Worm (Caenorhabditis elegans): ENCODE results near the gene nhr-129.

DNA sequence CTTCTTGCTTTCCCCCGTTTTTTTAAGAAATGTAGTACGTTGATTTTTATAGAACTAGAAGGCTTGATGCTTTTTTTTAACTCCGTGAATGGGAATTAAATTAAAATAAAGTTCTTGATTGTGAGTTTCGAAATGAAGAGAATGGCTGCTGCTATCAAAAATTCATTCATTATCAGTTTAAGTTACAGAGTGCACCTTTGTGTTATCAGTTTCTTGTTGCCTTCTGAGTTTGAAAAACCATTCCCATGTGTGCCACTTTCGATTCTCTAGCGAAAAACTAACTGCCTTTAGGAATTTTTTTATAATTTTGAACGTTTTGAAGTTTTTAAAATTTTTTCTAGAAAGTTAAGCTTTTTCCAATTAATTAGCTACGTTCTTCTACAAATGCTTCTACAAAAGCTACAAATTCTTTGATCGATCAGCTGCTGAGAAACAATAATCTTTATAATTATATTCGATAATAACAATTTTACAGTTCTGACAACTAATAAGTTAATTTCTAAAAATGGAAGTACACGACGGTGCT lies 26.1 kb downstream of the nhr-129 start, which contains the start of gene C26E1.2:
- no peak for TF ChIP-seq cog-1 (tag; optimal IDR thresholded peaks at IDR 0.05)
- TF ChIP-seq tab-1 (GFP tag; IDR thresholded peaks at IDR 0.05), result no peak
- no peak for TF ChIP-seq ztf-23 (GFP tag; IDR thresholded peaks at IDR 0.05)
- no peak for TF ChIP-seq ztf-29 (GFP tag; IDR thresholded peaks at IDR 0.05)
- TF ChIP-seq flt-1 (GFP tag; IDR thresholded peaks at IDR 0.05), result no peak
- TF ChIP-seq T22C8.4 (GFP tag; IDR thresholded peaks at IDR 0.05), result no peak
- TF ChIP-seq med-1 (GFP tag; optimal IDR thresholded peaks at IDR 0.05; ENCODE audit: insufficient read depth), result no peak
- TF ChIP-seq klf-2 (GFP tag; conservative IDR thresholded peaks at IDR 0.05), result no peak
- no peak for TF ChIP-seq ref-1 (GFP tag; conservative IDR thresholded peaks at IDR 0.05)
